Fruit fly (Drosophila melanogaster) whole organism, prepupa: ENCODE results near the gene CG10588.

Experiments used
- Blimp-1 ChIP-seq: fragments of 200-800 bp; sonication (Bioruptor generic); optimal IDR thresholded peaks from 3 replicates; lab custom pipeline; 2017; ENCODE audit warnings: missing biosample characterization, missing genetic modification characterization, mild to moderate bottlenecking, moderate library complexity, missing genetic modification reagents
- CG10631 ChIP-seq: fragments of 200-800 bp; sonication (Bioruptor generic); optimal IDR thresholded peaks from 2 replicates; lab custom pipeline; 2016; ENCODE audit warnings: missing biosample characterization, missing genetic modification characterization
- CG10669 ChIP-seq: fragments of 200-800 bp; sonication (Bioruptor generic); optimal IDR thresholded peaks from 3 replicates; lab custom pipeline; 2018; ENCODE audit warnings: missing biosample characterization, mild to moderate bottlenecking, missing genetic modification characterization, moderate library complexity
- CG11294 ChIP-seq: fragments of 200-800 bp; sonication (Bioruptor generic); IDR thresholded peaks from 2 replicates; pipeline ENCODE4 v1.3.6; 2022; ENCODE audit warnings: missing biosample characterization, missing genetic modification characterization
- CG11762 ChIP-seq: fragments of 200-800 bp; sonication (Bioruptor generic); optimal IDR thresholded peaks from 3 replicates; lab custom pipeline; 2016; ENCODE audit warnings: missing biosample characterization, missing genetic modification characterization; ENCODE audit not compliant: insufficient read depth
- CG11902 ChIP-seq: fragments of 200-800 bp; sonication (Bioruptor generic); optimal IDR thresholded peaks from 3 replicates; lab custom pipeline; 2016; ENCODE audit warnings: missing biosample characterization, missing genetic modification characterization
- CG15336 ChIP-seq: fragments of 200-800 bp; sonication (Bioruptor generic); IDR thresholded peaks from 2 replicates; pipeline ENCODE4 v1.3.6; 2022; ENCODE audit warnings: missing biosample characterization, missing genetic modification characterization
- CG1621 ChIP-seq: fragments of 200-800 bp; sonication (Bioruptor generic); optimal IDR thresholded peaks from 3 replicates; lab custom pipeline; 2018; ENCODE audit warnings: missing biosample characterization, mild to moderate bottlenecking, missing genetic modification characterization
- CG16779 ChIP-seq: fragments of 200-800 bp; sonication (Bioruptor generic); optimal IDR thresholded peaks from 3 replicates; lab custom pipeline; 2017; ENCODE audit warnings: missing biosample characterization, mild to moderate bottlenecking, missing genetic modification characterization
- CG3032 ChIP-seq: fragments of 200-800 bp; optimal IDR thresholded peaks from 2 replicates; lab custom pipeline; 2019; ENCODE audit warnings: missing biosample characterization, mild to moderate bottlenecking, missing genetic modification characterization, moderate library complexity
- CG31627 ChIP-seq: fragments of 200-800 bp; sonication (Bioruptor generic); optimal IDR thresholded peaks from 3 replicates; lab custom pipeline; 2016; ENCODE audit warnings: missing biosample characterization, missing genetic modification characterization
- CG32006 ChIP-seq: fragments of 200-800 bp; sonication (Bioruptor generic); optimal IDR thresholded peaks from 3 replicates; lab custom pipeline; 2017; ENCODE audit warnings: missing biosample characterization, mild to moderate bottlenecking, missing genetic modification characterization
- CG34406 ChIP-seq: fragments of 200-800 bp; sonication (Bioruptor generic); optimal IDR thresholded peaks from 3 replicates; lab custom pipeline; 2016; ENCODE audit warnings: missing biosample characterization, missing genetic modification characterization
- CG3919 ChIP-seq: fragments of 200-800 bp; sonication (Bioruptor generic); optimal IDR thresholded peaks from 3 replicates; lab custom pipeline; 2016; ENCODE audit warnings: missing biosample characterization, missing genetic modification characterization
- CG4318 ChIP-seq: fragments of 200-800 bp; sonication (Bioruptor generic); optimal IDR thresholded peaks from 3 replicates; lab custom pipeline; 2017; ENCODE audit warnings: missing biosample characterization, mild to moderate bottlenecking, missing genetic modification characterization
- CG6163 ChIP-seq: fragments of 200-800 bp; sonication (Bioruptor generic); IDR thresholded peaks from 3 replicates; pipeline ENCODE4 v1.3.6; 2022; ENCODE audit warnings: missing biosample characterization, missing genetic modification characterization
- CG6276 ChIP-seq: fragments of 200-800 bp; sonication (Bioruptor generic); optimal IDR thresholded peaks from 2 replicates; lab custom pipeline; 2017; ENCODE audit warnings: missing biosample characterization, mild to moderate bottlenecking, missing genetic modification characterization
- CG6792 ChIP-seq: fragments of 200-800 bp; sonication (Bioruptor generic); optimal IDR thresholded peaks from 3 replicates; lab custom pipeline; 2016; ENCODE audit warnings: missing biosample characterization, missing genetic modification characterization
- CG6808 ChIP-seq: fragments of 200-800 bp; sonication (Bioruptor generic); optimal IDR thresholded peaks from 3 replicates; lab custom pipeline; 2017; ENCODE audit warnings: missing biosample characterization, missing genetic modification characterization, mild to moderate bottlenecking, moderate library complexity, missing genetic modification reagents
- CG6854 ChIP-seq: fragments of 200-800 bp; sonication (Bioruptor generic); optimal IDR thresholded peaks from 2 replicates; lab custom pipeline; 2017; ENCODE audit warnings: missing biosample characterization, mild to moderate bottlenecking, missing genetic modification characterization
- CG7368 ChIP-seq: fragments of 200-800 bp; sonication (Bioruptor generic); optimal IDR thresholded peaks from 3 replicates; lab custom pipeline; 2016; ENCODE audit warnings: missing biosample characterization, missing genetic modification characterization
- CG8119 ChIP-seq: fragments of 200-800 bp; sonication (Bioruptor generic); IDR thresholded peaks from 3 replicates; pipeline ENCODE4 v1.3.6; 2022; ENCODE audit warnings: missing biosample characterization, missing genetic modification characterization
- CG8319 ChIP-seq: fragments of 200-800 bp; sonication (Bioruptor generic); optimal IDR thresholded peaks from 3 replicates; lab custom pipeline; 2016; ENCODE audit warnings: missing biosample characterization, missing genetic modification characterization
- CG9139 ChIP-seq: fragments of 200-800 bp; sonication (Bioruptor generic); optimal IDR thresholded peaks from 3 replicates; lab custom pipeline; 2017; ENCODE audit warnings: missing biosample characterization, mild to moderate bottlenecking, missing genetic modification characterization
- Eip75B ChIP-seq: fragments of 200-800 bp; sonication (Bioruptor generic); optimal IDR thresholded peaks from 3 replicates; lab custom pipeline; 2016; ENCODE audit warnings: missing biosample characterization, missing genetic modification characterization
- Eip78C ChIP-seq: fragments of 200-800 bp; sonication (Bioruptor generic); peaks from one replicate; lab custom pipeline; 2016; ENCODE audit warnings: missing biosample characterization, missing genetic modification characterization
- Eip93F ChIP-seq: fragments of 200-800 bp; sonication (Bioruptor generic); optimal IDR thresholded peaks from 2 replicates; lab custom pipeline; 2016; ENCODE audit warnings: missing biosample characterization, mild to moderate bottlenecking, missing genetic modification characterization
- Ets96B ChIP-seq: fragments of 200-800 bp; optimal IDR thresholded peaks from 2 replicates; lab custom pipeline; 2019; ENCODE audit warnings: missing biosample characterization, mild to moderate bottlenecking, missing genetic modification characterization, moderate library complexity
- Hr38 ChIP-seq: sonication (Bioruptor generic); optimal IDR thresholded peaks from 2 replicates; lab custom pipeline; 2016; ENCODE audit warnings: missing biosample characterization, missing genetic modification characterization
- Hr4 ChIP-seq: fragments of 200-800 bp; sonication (Bioruptor generic); optimal IDR thresholded peaks from 3 replicates; lab custom pipeline; 2016; ENCODE audit warnings: missing biosample characterization, missing genetic modification characterization
- Lpt ChIP-seq: fragments of 200-800 bp; sonication (Bioruptor generic); optimal IDR thresholded peaks from 3 replicates; lab custom pipeline; 2016; ENCODE audit warnings: missing biosample characterization, missing genetic modification characterization
- Met ChIP-seq: fragments of 200-800 bp; sonication (Bioruptor generic); optimal IDR thresholded peaks from 3 replicates; lab custom pipeline; 2016; ENCODE audit warnings: missing biosample characterization, missing genetic modification characterization
- OdsH ChIP-seq: fragments of 200-800 bp; sonication (Bioruptor generic); optimal IDR thresholded peaks from 3 replicates; lab custom pipeline; 2016; ENCODE audit warnings: missing biosample characterization, missing genetic modification characterization
- Smox ChIP-seq: fragments of 200-800 bp; sonication (Bioruptor generic); optimal IDR thresholded peaks from 3 replicates; lab custom pipeline; 2016; ENCODE audit warnings: missing biosample characterization, missing genetic modification characterization
- Sox102F ChIP-seq: fragments of 200-800 bp; sonication (Bioruptor generic); optimal IDR thresholded peaks from 2 replicates; lab custom pipeline; 2016; ENCODE audit warnings: missing biosample characterization, mild to moderate bottlenecking, missing genetic modification characterization
- Sox15 ChIP-seq: fragments of 200-800 bp; sonication (Bioruptor generic); optimal IDR thresholded peaks from 3 replicates; lab custom pipeline; 2016; ENCODE audit warnings: missing biosample characterization, missing genetic modification characterization
- achi ChIP-seq: fragments of 200-800 bp; sonication (Bioruptor generic); optimal IDR thresholded peaks from 3 replicates; lab custom pipeline; 2016; ENCODE audit warnings: missing biosample characterization, missing genetic modification characterization
- acj6 ChIP-seq: fragments of 200-800 bp; sonication (Bioruptor generic); optimal IDR thresholded peaks from 3 replicates; lab custom pipeline; 2016; ENCODE audit warnings: missing biosample characterization, missing genetic modification characterization
- cyc ChIP-seq: fragments of 200-800 bp; sonication (Bioruptor generic); optimal IDR thresholded peaks from 3 replicates; lab custom pipeline; 2016; ENCODE audit warnings: missing biosample characterization, missing genetic modification characterization
- dac ChIP-seq: fragments of 200-800 bp; sonication (Bioruptor generic); optimal IDR thresholded peaks from 2 replicates; lab custom pipeline; 2017; ENCODE audit warnings: missing biosample characterization, mild to moderate bottlenecking, missing genetic modification characterization
- dsx ChIP-seq: fragments of 200-800 bp; optimal IDR thresholded peaks from 3 replicates; lab custom pipeline; 2019; ENCODE audit warnings: missing biosample characterization, mild to moderate bottlenecking, missing genetic modification characterization, moderate library complexity; ENCODE audit not compliant: poor library complexity, severe bottlenecking
- esn ChIP-seq: fragments of 200-800 bp; sonication (Bioruptor generic); optimal IDR thresholded peaks from 2 replicates; lab custom pipeline; 2016; ENCODE audit warnings: missing biosample characterization, mild to moderate bottlenecking, missing genetic modification characterization, moderate library complexity
- fd59A ChIP-seq: fragments of 200-800 bp; sonication (Bioruptor generic); optimal IDR thresholded peaks from 2 replicates; lab custom pipeline; 2017; ENCODE audit warnings: missing biosample characterization, mild to moderate bottlenecking, missing genetic modification characterization, missing genetic modification reagents
- fd85E ChIP-seq: fragments of 200-800 bp; sonication (Bioruptor generic); optimal IDR thresholded peaks from 3 replicates; lab custom pipeline; 2016; ENCODE audit warnings: missing biosample characterization, missing genetic modification characterization
- fkh ChIP-seq: fragments of 200-800 bp; sonication (Bioruptor generic); optimal IDR thresholded peaks from 3 replicates; lab custom pipeline; 2017; ENCODE audit warnings: missing biosample characterization, mild to moderate bottlenecking, missing genetic modification characterization, moderate library complexity
- net ChIP-seq: fragments of 200-800 bp; sonication (Bioruptor generic); optimal IDR thresholded peaks from 3 replicates; lab custom pipeline; 2016; ENCODE audit warnings: missing biosample characterization, missing genetic modification characterization
- pdm3 ChIP-seq: fragments of 200-800 bp; sonication (Bioruptor generic); optimal IDR thresholded peaks from 3 replicates; lab custom pipeline; 2016; ENCODE audit warnings: missing biosample characterization, missing genetic modification characterization
- salr ChIP-seq, 2 experiments: fragments of 200-800 bp; sonication (Bioruptor generic); optimal IDR thresholded peaks; 3 replicates each; lab custom pipeline; 2016 to 2018; ENCODE audit warnings: missing biosample characterization in 2 of 2, missing genetic modification characterization in 2 of 2, mild to moderate bottlenecking in 1 of 2
- ss ChIP-seq, 2 experiments: fragments of 200-800 bp; sonication (Bioruptor generic); optimal IDR thresholded peaks; 2 replicates in 1 of 2; 3 replicates in 1 of 2; lab custom pipeline; 2017 to 2018; ENCODE audit warnings: mild to moderate bottlenecking in 2 of 2, missing biosample characterization in 2 of 2, missing genetic modification characterization in 2 of 2, moderate library complexity in 1 of 2
- svp ChIP-seq: fragments of 200-800 bp; sonication (Bioruptor generic); peaks from one replicate; lab custom pipeline; 2016; ENCODE audit warnings: missing biosample characterization, missing genetic modification characterization

The CG10588 gene

dm6 chr3L:20988862-20989261 lies 32.1 kb downstream of the CG10588 start (continued):
- TF ChIP-seq Met (GFP tag; lab: Kevin White, UChicago), result peak; percentile 27
- TF ChIP-seq, all 60 proteins: peak for 38

DNA sequence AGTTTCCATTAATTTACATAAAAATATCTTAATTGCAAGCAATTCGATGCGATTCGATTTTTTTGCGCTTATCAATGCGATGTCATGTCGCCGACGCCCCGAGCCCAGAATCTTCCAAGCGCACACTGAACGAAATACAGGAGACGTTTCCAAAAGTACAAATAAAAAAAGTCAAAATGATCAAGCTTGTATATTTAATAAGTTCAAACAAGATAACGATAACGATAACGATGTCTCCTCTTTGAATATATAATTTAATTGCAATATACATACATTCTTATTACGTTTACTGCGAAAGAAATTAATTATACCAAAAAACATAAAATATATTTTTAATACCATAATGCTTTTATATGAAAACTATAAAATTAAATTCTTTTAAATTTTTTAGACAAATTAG lies 33.5 kb downstream of the CG10588 start:
- TF ChIP-seq CG7368 (GFP tag; lab: Kevin White, UChicago), result peak; percentile 23
- no peak for TF ChIP-seq CG6276 (GFP tag; lab: Kevin White, UChicago)
- TF ChIP-seq dsx (GFP tag; lab: Kevin White, UChicago), result peak; percentile 44
- no peak for TF ChIP-seq Eip93F (GFP tag; lab: Kevin White, UChicago)
- peak; percentile 8 for TF ChIP-seq CG11902 (GFP tag; lab: Kevin White, UChicago)
- peak; percentile 31 for TF ChIP-seq cyc (GFP tag; lab: Kevin White, UChicago)
- TF ChIP-seq esn (GFP tag; lab: Kevin White, UChicago), result peak; percentile 61
- TF ChIP-seq OdsH (GFP tag; lab: Kevin White, UChicago), result no peak
- TF ChIP-seq CG16779, result no peak
- TF ChIP-seq CG6163 (GFP tag; lab: Robert Waterston, UW), result no peak
- TF ChIP-seq pdm3 (GFP tag; lab: Kevin White, UChicago), result peak; percentile 35
- TF ChIP-seq Smox (GFP tag; lab: Kevin White, UChicago), result peak; percentile 26
- TF ChIP-seq CG31627 (GFP tag; lab: Kevin White, UChicago), result peak; percentile 22
- TF ChIP-seq CG8319, result peak; percentile 28
- TF ChIP-seq Hr38, result no peak
- no peak for TF ChIP-seq Lpt (GFP tag; lab: Kevin White, UChicago)
- peak; percentile 61 for TF ChIP-seq acj6 (GFP tag; lab: Kevin White, UChicago)
- peak; percentile 58 for TF ChIP-seq CG3032 (tag; lab: Kevin White, UChicago)
- peak; percentile 50 for TF ChIP-seq CG6792 (GFP tag; lab: Kevin White, UChicago)
- TF ChIP-seq CG10669 (GFP tag; lab: Kevin White, UChicago), result peak; percentile 62
- TF ChIP-seq CG15336, result no peak
- no peak for TF ChIP-seq Hr4 (GFP tag; lab: Kevin White, UChicago)
- peak; percentile 66 for TF ChIP-seq CG3919
- peak; percentile 22 to 65 for TF ChIP-seq ss (GFP tag; optimal IDR thresholded peaks at IDR 0.05; lab: Kevin White, UChicago)
- TF ChIP-seq CG8119 (GFP tag; lab: Robert Waterston, UW), result 0 out of 3 replicates have a peak, but pooled peaks have one; percentile 21
- TF ChIP-seq CG10631 (GFP tag; lab: Kevin White, UChicago), result peak; percentile 49
- TF ChIP-seq Eip78C, result peak; percentile 88
- TF ChIP-seq CG6854 (GFP tag; lab: Kevin White, UChicago), result no peak
- TF ChIP-seq net (GFP tag; lab: Kevin White, UChicago), result no peak
- TF ChIP-seq salr (GFP tag; optimal IDR thresholded peaks at IDR 0.05; lab: Kevin White, UChicago), result no peak
- TF ChIP-seq Sox102F (GFP tag; lab: Kevin White, UChicago), result peak; percentile 41
- peak; percentile 67 for TF ChIP-seq CG34406 (GFP tag; lab: Kevin White, UChicago)
- TF ChIP-seq CG9139 (GFP tag; lab: Kevin White, UChicago), result peak; percentile 26
- TF ChIP-seq fd85E (GFP tag; lab: Kevin White, UChicago), result no peak
- peak; percentile 77 for TF ChIP-seq Ets96B
- no peak for TF ChIP-seq CG1621 (tag; lab: Kevin White, UChicago)
- TF ChIP-seq CG6808 (GFP tag; lab: Kevin White, UChicago), result peak; percentile 19
- TF ChIP-seq Sox15 (GFP tag; lab: Kevin White, UChicago), result no peak
- no peak for TF ChIP-seq CG4318 (GFP tag; lab: Kevin White, UChicago)
- TF ChIP-seq achi (GFP tag; lab: Kevin White, UChicago), result peak; percentile 49
- TF ChIP-seq fd59A (GFP tag; lab: Kevin White, UChicago), result peak; percentile 50
- TF ChIP-seq CG11762, result no peak
- no peak for TF ChIP-seq Blimp-1 (GFP tag; lab: Kevin White, UChicago)
- TF ChIP-seq dac (GFP tag; lab: Kevin White, UChicago), result no peak
- no peak for TF ChIP-seq CG32006 (GFP tag; lab: Kevin White, UChicago)
- TF ChIP-seq fkh (GFP tag; lab: Kevin White, UChicago), result no peak
- peak; percentile 89 for TF ChIP-seq svp (GFP tag; lab: Kevin White, UChicago)
- TF ChIP-seq Eip75B (GFP tag; lab: Kevin White, UChicago), result peak; percentile 43
- no peak for TF ChIP-seq CG11294 (GFP tag; lab: Robert Waterston, UW)
